Fruit fly (Drosophila melanogaster) whole organism, embryonic: ENCODE measurements around the gene RpL32.

ENCODE experiments used
- ATbp ChIP-seq: fragments of 200-800 bp; sonication (Bioruptor generic); optimal IDR thresholded peaks from 2 replicates; lab custom pipeline; 2017; ENCODE audit warnings: missing biosample characterization, mild to moderate bottlenecking, missing genetic modification characterization, missing genetic modification reagents
- Abd-B ChIP-seq: fragments of 200-800 bp; sonication (Bioruptor generic); optimal IDR thresholded peaks from 2 replicates; lab custom pipeline; 2018; ENCODE audit warnings: missing biosample characterization, mild to moderate bottlenecking, missing genetic modification characterization, moderate library complexity
- BEAF-32 ChIP-seq: fragments of 200-800 bp; sonication (Bioruptor generic); optimal IDR thresholded peaks from 3 replicates; lab custom pipeline; 2017; ENCODE audit warnings: missing biosample characterization, missing genetic modification characterization, mild to moderate bottlenecking, moderate library complexity, missing genetic modification reagents
- CG11696 ChIP-seq: fragments of 200-800 bp; sonication (Bioruptor generic); IDR thresholded peaks from 2 replicates; pipeline ENCODE4 v1.3.6; 2022; ENCODE audit warnings: missing biosample characterization, missing genetic modification characterization
- CG12236 ChIP-seq: fragments of 200-800 bp; sonication (Bioruptor generic); optimal IDR thresholded peaks from 2 replicates; lab custom pipeline; 2016; ENCODE audit warnings: missing biosample characterization, missing genetic modification characterization
- CG12659 ChIP-seq: fragments of 200-800 bp; sonication (Bioruptor generic); optimal IDR thresholded peaks from 3 replicates; lab custom pipeline; 2017; ENCODE audit warnings: mild to moderate bottlenecking, missing biosample characterization, missing genetic modification reagents, missing genetic modification characterization
- CG13287 ChIP-seq: fragments of 200-800 bp; sonication (Bioruptor generic); IDR thresholded peaks from 2 replicates; pipeline ENCODE4 v1.3.6; 2022; ENCODE audit warnings: missing biosample characterization, missing genetic modification characterization; ENCODE audit not compliant: partially characterized antibody
- CG15514 ChIP-seq: fragments of 200-800 bp; sonication (Bioruptor generic); optimal IDR thresholded peaks from 3 replicates; lab custom pipeline; 2017; ENCODE audit warnings: missing biosample characterization, missing genetic modification characterization, mild to moderate bottlenecking, moderate library complexity, missing genetic modification reagents
- CG15601 ChIP-seq: fragments of 200-800 bp; sonication (Bioruptor generic); optimal IDR thresholded peaks from 3 replicates; lab custom pipeline; 2019; ENCODE audit warnings: missing biosample characterization, mild to moderate bottlenecking, missing genetic modification characterization, moderate library complexity
- CG1792 ChIP-seq: fragments of 200-800 bp; sonication (Bioruptor generic); optimal IDR thresholded peaks from 2 replicates; lab custom pipeline; 2016; ENCODE audit warnings: missing biosample characterization, missing genetic modification characterization
- CG2116 ChIP-seq: fragments of 200-800 bp; sonication (Bioruptor generic); optimal IDR thresholded peaks from 3 replicates; lab custom pipeline; 2018; ENCODE audit warnings: missing biosample characterization, mild to moderate bottlenecking, missing genetic modification characterization
- CG3407 ChIP-seq: fragments of 200-800 bp; sonication (Bioruptor generic); optimal IDR thresholded peaks from 2 replicates; lab custom pipeline; 2018; ENCODE audit warnings: missing biosample characterization, mild to moderate bottlenecking, missing genetic modification characterization
- CG3838 ChIP-seq: fragments of 200-800 bp; sonication (Bioruptor generic); optimal IDR thresholded peaks from 3 replicates; lab custom pipeline; 2016; ENCODE audit warnings: missing biosample characterization, missing genetic modification characterization
- CG3847 ChIP-seq: fragments of 200-800 bp; sonication (Bioruptor generic); IDR thresholded peaks from 2 replicates; pipeline ENCODE4 v1.3.6; 2022; ENCODE audit warnings: missing biosample characterization, missing genetic modification characterization
- CG3995 ChIP-seq: fragments of 200-800 bp; sonication (Bioruptor generic); optimal IDR thresholded peaks from 3 replicates; lab custom pipeline; 2016; ENCODE audit warnings: missing biosample characterization, missing genetic modification characterization
- CG4282 ChIP-seq: fragments of 200-800 bp; sonication (Bioruptor generic); optimal IDR thresholded peaks from 2 replicates; lab custom pipeline; 2016; ENCODE audit warnings: missing biosample characterization, missing genetic modification characterization
- CG4617 ChIP-seq: fragments of 200-800 bp; sonication (Bioruptor generic); optimal IDR thresholded peaks from 3 replicates; lab custom pipeline; 2016; ENCODE audit warnings: missing biosample characterization, missing genetic modification characterization, borderline replicate concordance
- CG4820 ChIP-seq: fragments of 200-800 bp; sonication (Bioruptor generic); optimal IDR thresholded peaks from 3 replicates; lab custom pipeline; 2016; ENCODE audit warnings: missing biosample characterization, missing genetic modification characterization
- CG6689 ChIP-seq: fragments of 200-800 bp; sonication (Bioruptor generic); IDR thresholded peaks from 2 replicates; pipeline ENCODE4 v1.3.6; 2022; ENCODE audit warnings: missing biosample characterization, missing genetic modification characterization
- CG6791 ChIP-seq: fragments of 200-800 bp; sonication (Bioruptor generic); IDR thresholded peaks from 3 replicates; pipeline ENCODE4 v1.3.6; 2022; ENCODE audit warnings: missing biosample characterization, missing genetic modification characterization; ENCODE audit not compliant: partially characterized antibody
- CG7372 ChIP-seq: fragments of 200-800 bp; sonication (Bioruptor generic); IDR thresholded peaks from 2 replicates; pipeline ENCODE4 v1.3.6; 2022; ENCODE audit warnings: missing biosample characterization, missing genetic modification characterization
- CG7963 ChIP-seq: fragments of 200-800 bp; sonication (Bioruptor generic); IDR thresholded peaks from 3 replicates; pipeline ENCODE4 v1.3.6; 2022; ENCODE audit warnings: missing biosample characterization, missing genetic modification characterization; ENCODE audit not compliant: partially characterized antibody
- CG9797 ChIP-seq: fragments of 200-800 bp; sonication (Bioruptor generic); optimal IDR thresholded peaks from 3 replicates; lab custom pipeline; 2018; ENCODE audit warnings: missing biosample characterization, mild to moderate bottlenecking, missing genetic modification characterization
- D19B ChIP-seq: fragments of 200-800 bp; sonication (Bioruptor generic); optimal IDR thresholded peaks from 2 replicates; lab custom pipeline; 2017; ENCODE audit warnings: missing biosample characterization, mild to moderate bottlenecking, missing genetic modification characterization
- Dll ChIP-seq: fragments of 200-800 bp; sonication (Bioruptor generic); IDR thresholded peaks from 4 replicates; pipeline ENCODE4 v1.3.6; 2022; ENCODE audit warnings: missing biosample characterization, missing genetic modification characterization; ENCODE audit not compliant: partially characterized antibody
- Doc3 ChIP-seq: fragments of 200-800 bp; sonication (Bioruptor generic); IDR thresholded peaks from 3 replicates; pipeline ENCODE4 v1.3.6; 2022; ENCODE audit warnings: missing biosample characterization, missing genetic modification characterization; ENCODE audit not compliant: partially characterized antibody
- Ets65A ChIP-seq: fragments of 200-800 bp; sonication (Bioruptor generic); peaks from one replicate; lab custom pipeline; 2016; ENCODE audit warnings: missing biosample characterization, missing genetic modification characterization
- HmgZ ChIP-seq: fragments of 200-800 bp; sonication (Bioruptor generic); optimal IDR thresholded peaks from 2 replicates; lab custom pipeline; 2018; ENCODE audit warnings: missing biosample characterization, mild to moderate bottlenecking, missing genetic modification characterization
- Lpt ChIP-seq: fragments of >200 bp; optimal IDR thresholded peaks from 2 replicates; lab custom pipeline; 2018; ENCODE audit warnings: missing biosample characterization, missing genetic modification characterization
- NFAT ChIP-seq: fragments of 200-800 bp; sonication (Bioruptor generic); IDR thresholded peaks from 2 replicates; pipeline ENCODE4 v1.3.6; 2022; ENCODE audit warnings: missing biosample characterization, missing genetic modification characterization
- Opbp ChIP-seq: fragments of 200-800 bp; sonication (Bioruptor generic); IDR thresholded peaks from 3 replicates; pipeline ENCODE4 v1.3.6; 2022; ENCODE audit warnings: missing biosample characterization, missing genetic modification characterization; ENCODE audit not compliant: partially characterized antibody
- Scr ChIP-seq: fragments of 200-800 bp; sonication (Bioruptor generic); IDR thresholded peaks from 2 replicates; pipeline ENCODE4 v1.3.6; 2022; ENCODE audit warnings: missing biosample characterization, missing genetic modification characterization; ENCODE audit not compliant: partially characterized antibody
- YL-1 ChIP-seq: fragments of 200-800 bp; sonication (Bioruptor generic); optimal IDR thresholded peaks from 3 replicates; lab custom pipeline; 2017; ENCODE audit warnings: missing biosample characterization, mild to moderate bottlenecking, missing genetic modification characterization
- amos ChIP-seq: fragments of 200-800 bp; sonication (Bioruptor generic); IDR thresholded peaks from 2 replicates; pipeline ENCODE4 v1.3.6; 2022; ENCODE audit warnings: missing biosample characterization, missing genetic modification characterization; ENCODE audit not compliant: partially characterized antibody
- ash1 ChIP-seq: fragments of 200-800 bp; sonication (Bioruptor generic); optimal IDR thresholded peaks from 2 replicates; lab custom pipeline; 2018; ENCODE audit warnings: missing biosample characterization, mild to moderate bottlenecking, missing genetic modification characterization
- bigmax ChIP-seq: fragments of 200-800 bp; sonication (Bioruptor generic); optimal IDR thresholded peaks from 2 replicates; lab custom pipeline; 2018; ENCODE audit warnings: missing biosample characterization, mild to moderate bottlenecking, missing genetic modification characterization
- dm ChIP-seq: fragments of 200-800 bp; sonication (Bioruptor generic); optimal IDR thresholded peaks from 3 replicates; lab custom pipeline; 2016; ENCODE audit warnings: missing biosample characterization, missing genetic modification characterization
- hbn ChIP-seq: fragments of 200-800 bp; sonication (Bioruptor generic); IDR thresholded peaks from 2 replicates; pipeline ENCODE4 v1.3.6; 2022; ENCODE audit warnings: missing biosample characterization, missing genetic modification characterization; ENCODE audit not compliant: partially characterized antibody
- inv ChIP-seq: fragments of 200-800 bp; sonication (Bioruptor generic); IDR thresholded peaks from 2 replicates; pipeline ENCODE4 v1.3.6; 2022; ENCODE audit warnings: missing biosample characterization, missing genetic modification characterization; ENCODE audit not compliant: partially characterized antibody
- nerfin-2 ChIP-seq: fragments of 200-800 bp; sonication (Bioruptor generic); IDR thresholded peaks from 2 replicates; pipeline ENCODE4 v1.3.6; 2022; ENCODE audit warnings: missing biosample characterization, missing genetic modification characterization; ENCODE audit not compliant: partially characterized antibody
- otp ChIP-seq: fragments of 200-800 bp; sonication (Bioruptor generic); IDR thresholded peaks from 3 replicates; pipeline ENCODE4, ENCODE4 v1.3.6; 2022; ENCODE audit warnings: missing biosample characterization, missing genetic modification characterization
- pzg ChIP-seq: fragments of 200-800 bp; sonication (Bioruptor generic); optimal IDR thresholded peaks from 3 replicates; lab custom pipeline; 2018; ENCODE audit warnings: missing biosample characterization, mild to moderate bottlenecking, missing genetic modification characterization, moderate library complexity
- slp2 ChIP-seq: fragments of 200-800 bp; sonication (Bioruptor generic); optimal IDR thresholded peaks from 2 replicates; lab custom pipeline; 2016; ENCODE audit warnings: missing biosample characterization, missing genetic modification characterization
- unc-4 ChIP-seq: fragments of 200-800 bp; sonication (Bioruptor generic); IDR thresholded peaks from 2 replicates; pipeline ENCODE4 v1.3.6; 2022; ENCODE audit warnings: missing biosample characterization, missing genetic modification characterization; ENCODE audit not compliant: partially characterized antibody
- yki ChIP-seq: fragments of >200 bp; optimal IDR thresholded peaks from 3 replicates; lab custom pipeline; 2018

The RpL32 gene

dm6 chr3R:30038628-30039027 lies 7.3 kb downstream of the RpL32 start, which contains the start of gene janB:
janB (minus strand) TSS chr3R:30038728.
- TF ChIP-seq NFAT, result no peak
- no peak for TF ChIP-seq dm (GFP tag; lab: Kevin White, UChicago)
- no peak for TF ChIP-seq CG12659 (GFP tag; lab: Kevin White, UChicago)

DNA sequence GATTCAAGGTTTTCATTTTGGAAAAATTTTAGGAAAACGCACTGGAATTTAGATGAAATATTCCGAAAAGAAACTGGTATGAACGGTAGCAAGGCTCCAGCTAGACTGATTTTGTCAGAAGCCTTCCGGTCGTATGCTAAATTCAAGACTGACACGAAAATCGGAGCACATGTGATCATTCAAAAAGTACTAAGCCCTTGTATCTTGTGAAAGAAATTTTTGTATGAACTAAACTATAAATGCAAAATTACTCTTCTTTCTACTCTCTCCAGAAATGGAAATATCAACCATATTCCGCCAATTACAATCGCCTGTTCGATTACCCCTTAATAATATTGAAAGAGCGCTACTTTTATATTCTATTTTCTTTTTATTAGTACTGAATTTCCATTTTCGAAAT lies 8.3 kb downstream of the RpL32 start, which contains the start of gene ocn:
TSS of gene ocn (minus strand) at position 101 of the 400 bp plus-strand sequence.
- TF ChIP-seq Doc3 (GFP tag; lab: Robert Waterston, UW), result 0 out of 3 replicates have a peak, but pooled peaks have one; percentile 6
- no peak for TF ChIP-seq Ets65A (GFP tag; lab: Kevin White, UChicago)
- TF ChIP-seq, all 482 proteins: peak for 1

- TF ChIP-seq CG12659 (GFP tag; lab: Kevin White, UChicago) (no peak), CG15601 (tag; lab: Kevin White, UChicago) (peak; percentile 16), CG3838 (GFP tag; lab: Kevin White, UChicago) (no peak), CG11696 (no peak), YL-1 (GFP tag; lab: Kevin White, UChicago) (peak; percentile 70), otp (no peak), yki (no peak), BEAF-32 (peak; percentile 49), CG7372 (GFP tag; lab: Robert Waterston, UW) (no peak), ATbp (GFP tag; lab: Kevin White, UChicago) (no peak), bigmax (GFP tag; lab: Kevin White, UChicago) (peak; percentile 30), HmgZ (tag; lab: Kevin White, UChicago) (peak; percentile 18), ash1 (GFP tag; lab: Kevin White, UChicago) (no peak), CG4282 (GFP tag; lab: Kevin White, UChicago) (no peak), CG1792 (GFP tag; lab: Kevin White, UChicago) (no peak), CG3847 (GFP tag; lab: Robert Waterston, UW) (0 out of 2 replicates have a peak, but pooled peaks have one; percentile 20), D19B (GFP tag; lab: Kevin White, UChicago) (no peak), CG2116 (GFP tag; lab: Kevin White, UChicago) (peak; percentile 46), inv (peak; percentile 27), Opbp (peak; percentile 64; the same call in 1 of the 3 replicates), slp2 (GFP tag; lab: Kevin White, UChicago) (no peak), CG6791 (GFP tag; lab: Robert Waterston, UW) (peak; percentile 67), CG13287 (GFP tag; lab: Robert Waterston, UW) (peak; percentile 74), CG9797 (GFP tag; lab: Kevin White, UChicago) (peak; percentile 64), pzg (GFP tag; lab: Kevin White, UChicago) (peak; percentile 67), hbn (peak; percentile 55; the same call in 1 of the 2 replicates), CG4820 (GFP tag; lab: Kevin White, UChicago) (no peak), Scr (GFP tag; lab: Robert Waterston, UW) (peak; percentile 42; the same call in 1 of the 2 replicates), CG15514 (GFP tag; lab: Kevin White, UChicago) (peak; percentile 99), Abd-B (GFP tag; lab: Kevin White, UChicago) (no peak), unc-4 (GFP tag; lab: Robert Waterston, UW) (peak; percentile 58), amos (GFP tag; lab: Robert Waterston, UW) (peak; percentile 61; the same call in 1 of the 2 replicates), Dll (peak; percentile 53; the same call in 1 of the 4 replicates), CG3407 (no peak), CG6689 (no peak), Lpt (GFP tag; lab: Kevin White, UChicago) (no peak), CG12236 (GFP tag; lab: Kevin White, UChicago) (no peak), nerfin-2 (GFP tag; lab: Robert Waterston, UW) (peak; percentile 48; the same call in 1 of the 2 replicates), CG3995 (GFP tag; lab: Kevin White, UChicago) (no peak), CG7963 (0 out of 3 replicates have a peak, but pooled peaks have one; percentile 7), CG4617 (peak; percentile 84)
Observed at dm6 chr3R:30036609-30037008, 9.4 kb downstream of the RpL32 start, which contains the start of gene ZIPIC. ZIPIC (minus strand) TSS chr3R:30036870.
